Worm (Caenorhabditis elegans) whole organism, young adult: ENCODE results near the gene srd-43.

ENCODE experiments used
- dpff-1 ChIP-seq: sonication (generic microtip); optimal IDR thresholded peaks from 2 replicates; lab custom pipeline; 2017; ENCODE audit warnings: mild to moderate bottlenecking, missing genetic modification characterization, missing compliant biosample characterization
- dpl-1 ChIP-seq: fragments of 150-350 bp; optimal IDR thresholded peaks from 2 replicates; lab custom pipeline; 2014; ENCODE audit warnings: missing biosample characterization, missing genetic modification reagents, missing genetic modification characterization
- hlh-26 ChIP-seq: fragments of 200-800 bp; sonication (Bioruptor generic); conservative IDR thresholded peaks from 2 replicates; pipeline ENCODE4 v1.3.6; 2022; ENCODE audit warnings: missing genetic modification reagents, missing genetic modification characterization, missing compliant biosample characterization
- lsl-1 ChIP-seq: fragments of 200-800 bp; sonication (Bioruptor generic); optimal IDR thresholded peaks from 2 replicates; lab custom pipeline; 2018; ENCODE audit warnings: mild to moderate bottlenecking, missing genetic modification characterization, moderate library complexity, missing compliant biosample characterization
- tlf-1 ChIP-seq: fragments of 200-800 bp; sonication (Bioruptor generic); optimal IDR thresholded peaks from 2 replicates; lab custom pipeline; 2018; ENCODE audit warnings: mild to moderate bottlenecking, missing genetic modification characterization, missing compliant biosample characterization
- xnd-1 ChIP-seq: sonication (generic microtip); optimal IDR thresholded peaks from 2 replicates; lab custom pipeline; 2016; ENCODE audit warnings: missing genotype, missing genetic modification reagents, missing genetic modification characterization, missing compliant biosample characterization
- ztf-18 ChIP-seq: sonication (generic microtip); optimal IDR thresholded peaks from 2 replicates; lab custom pipeline; 2016; ENCODE audit warnings: missing genotype, mild to moderate bottlenecking, missing genetic modification characterization, missing compliant biosample characterization

DNA sequence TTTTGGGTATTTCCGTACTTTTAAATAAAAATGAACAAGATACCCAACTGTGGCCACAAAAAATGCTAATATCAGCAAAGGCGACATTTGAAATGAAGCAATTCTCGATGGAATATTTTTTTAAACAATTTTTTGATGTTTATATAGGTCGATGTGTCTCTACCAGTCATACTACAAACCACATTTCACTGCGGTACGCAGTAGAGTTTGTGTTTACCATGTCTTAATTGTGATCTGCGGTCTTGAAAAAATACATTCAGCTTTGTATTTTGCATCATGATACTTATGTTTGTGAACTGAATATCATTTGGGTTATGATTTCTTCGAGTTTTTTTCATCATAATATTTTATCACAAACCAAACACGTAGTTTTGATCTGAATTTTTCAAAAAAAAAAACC, 21.6 kb downstream of the srd-43 start, which contains the start of gene cyp-14A4:
- no peak for TF ChIP-seq lsl-1 (GFP tag; lab: Kevin White, UChicago)
- no peak for TF ChIP-seq dpl-1 (GFP tag; lab: Kevin White, UChicago)
- no peak for TF ChIP-seq xnd-1 (tag; lab: Kevin White, UChicago)
- TF ChIP-seq tlf-1 (GFP tag; lab: Kevin White, UChicago): no peak
- TF ChIP-seq ztf-18 (tag; lab: Kevin White, UChicago): no peak
- no peak for TF ChIP-seq hlh-26 (GFP tag; lab: Robert Waterston, UW)
- no peak for TF ChIP-seq dpff-1 (tag; lab: Kevin White, UChicago)
